Worm (Caenorhabditis elegans): Measurements from ENCODE around the gene Y44A6C.1.

DNA sequence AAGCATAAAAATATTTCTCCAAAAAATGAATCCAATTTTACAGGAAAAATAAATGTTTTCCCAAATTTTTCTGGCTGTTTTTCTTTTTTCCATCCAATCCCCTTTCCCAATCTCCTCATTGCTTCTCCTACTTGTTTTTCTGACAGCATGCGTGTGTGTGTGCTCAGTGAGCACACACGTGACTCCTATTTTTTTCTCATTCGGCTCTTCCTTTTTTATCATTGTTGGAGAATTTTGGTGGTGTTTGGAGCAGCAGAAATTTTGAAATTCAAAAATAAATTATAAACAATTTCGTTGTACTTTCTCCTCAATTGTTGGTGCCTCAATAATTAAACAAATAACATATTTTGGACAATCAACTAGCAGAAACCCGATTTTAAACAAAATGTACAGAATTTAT, 3.1 kb upstream of the Y44A6C.1 start:
- TF ChIP-seq elt-2 (tag; optimal IDR thresholded peaks at IDR 0.05): no peak
- TF ChIP-seq pha-4 (tag; optimal IDR thresholded peaks at IDR 0.05): peak; percentile 51
- TF ChIP-seq fkh-10 (GFP tag; optimal IDR thresholded peaks at IDR 0.05): no peak
- TF ChIP-seq snpc-4 (tag; optimal IDR thresholded peaks at IDR 0.05): no peak
- no peak for TF ChIP-seq elt-1 (tag; optimal IDR thresholded peaks at IDR 0.05)
- TF ChIP-seq ama-1 (optimal IDR thresholded peaks at IDR 0.05): no peak
- no peak for TF ChIP-seq ceh-16 (tag; optimal IDR thresholded peaks at IDR 0.05)
